Fruit fly (Drosophila melanogaster) whole organism, wandering third instar larva: ENCODE results near the gene Glyp.

Source experiments
- Abd-B ChIP-seq: fragments of >200 bp; optimal IDR thresholded peaks from 2 replicates; lab custom pipeline; 2017; ENCODE audit warnings: missing biosample characterization, missing genetic modification characterization
- CG32264 ChIP-seq: fragments of 200-800 bp; sonication (Bioruptor generic); optimal IDR thresholded peaks from 2 replicates; lab custom pipeline; 2016; ENCODE audit warnings: missing biosample characterization, missing genetic modification characterization
- CG9705 ChIP-seq: fragments of 200-800 bp; sonication (Bioruptor generic); optimal IDR thresholded peaks from 2 replicates; lab custom pipeline; 2018; ENCODE audit warnings: missing biosample characterization, mild to moderate bottlenecking, missing genetic modification characterization
- CrebA ChIP-seq: fragments of 200-800 bp; sonication (Bioruptor generic); optimal IDR thresholded peaks from 2 replicates; lab custom pipeline; 2016; ENCODE audit warnings: missing biosample characterization, mild to moderate bottlenecking, missing genetic modification characterization, borderline replicate concordance
- Dfd ChIP-seq: fragments of >200 bp; optimal IDR thresholded peaks from 2 replicates; lab custom pipeline; 2017; ENCODE audit warnings: missing biosample characterization, missing genetic modification characterization
- Dif ChIP-seq: fragments of 200-275, 200-300 bp; sonication (Bioruptor generic); optimal IDR thresholded peaks from 2 replicates; lab custom pipeline; 2018; ENCODE audit warnings: missing biosample characterization, missing genetic modification characterization; ENCODE audit not compliant: partially characterized antibody
- GATAd ChIP-seq: sonication (Bioruptor generic); optimal IDR thresholded peaks from 2 replicates; lab custom pipeline; 2016; ENCODE audit warnings: missing biosample characterization, missing genetic modification characterization
- HLH106 ChIP-seq: fragments of 200-800 bp; optimal IDR thresholded peaks from 3 replicates; lab custom pipeline; 2019; ENCODE audit warnings: missing biosample characterization, mild to moderate bottlenecking, missing genetic modification characterization, moderate library complexity
- Hnf4 ChIP-seq: fragments of 200-800 bp; sonication (Bioruptor generic); optimal IDR thresholded peaks from 2 replicates; lab custom pipeline; 2016; ENCODE audit warnings: missing biosample characterization, mild to moderate bottlenecking, missing genetic modification characterization
- Hr83 ChIP-seq: fragments of 200-300 bp; sonication (Bioruptor generic); optimal IDR thresholded peaks from 2 replicates; lab custom pipeline; 2016; ENCODE audit warnings: missing biosample characterization, mild to moderate bottlenecking, missing genetic modification characterization, moderate library complexity; ENCODE audit not compliant: poor library complexity, severe bottlenecking
- Jra ChIP-seq: sonication (Bioruptor generic); optimal IDR thresholded peaks from 2 replicates; lab custom pipeline; 2016; ENCODE audit warnings: missing biosample characterization, missing genetic modification characterization
- Mio ChIP-seq: sonication (Bioruptor generic); optimal IDR thresholded peaks from 2 replicates; lab custom pipeline; 2016; ENCODE audit warnings: missing biosample characterization, missing genetic modification characterization
- Myc ChIP-seq: fragments of >200 bp; optimal IDR thresholded peaks from 2 replicates; lab custom pipeline; 2017
- N ChIP-seq: fragments of >200 bp; optimal IDR thresholded peaks from 2 replicates; lab custom pipeline; 2018; ENCODE audit warnings: missing biosample characterization, missing external identifiers, missing genetic modification characterization
- OdsH ChIP-seq: fragments of 200-800 bp; sonication (Bioruptor generic); optimal IDR thresholded peaks from 2 replicates; lab custom pipeline; 2016; ENCODE audit warnings: missing biosample characterization, mild to moderate bottlenecking, missing genetic modification characterization
- Rel ChIP-seq, 2 experiments: fragments of 200-800 bp; sonication (Bioruptor generic) in 1 of 2; optimal IDR thresholded peaks; 2 replicates in 1 of 2; 3 replicates in 1 of 2; lab custom pipeline; 2016 to 2019; ENCODE audit warnings: mild to moderate bottlenecking in 2 of 2, missing biosample characterization in 2 of 2, missing genetic modification characterization in 2 of 2, moderate library complexity in 1 of 2
- Sp1 ChIP-seq: fragments of 200-800 bp; sonication (Bioruptor generic); optimal IDR thresholded peaks from 3 replicates; lab custom pipeline; 2019; ENCODE audit warnings: missing biosample characterization, mild to moderate bottlenecking, missing genetic modification characterization, moderate library complexity
- Vsx2 ChIP-seq: fragments of 200-300, 225-300 bp; sonication (Bioruptor generic); optimal IDR thresholded peaks from 2 replicates; lab custom pipeline; 2018; ENCODE audit warnings: missing biosample characterization, missing genetic modification characterization; ENCODE audit not compliant: partially characterized antibody
- br ChIP-seq: fragments of 200-800 bp; sonication (Bioruptor generic); optimal IDR thresholded peaks from 2 replicates; lab custom pipeline; 2016; ENCODE audit warnings: missing biosample characterization, missing genetic modification characterization
- brk ChIP-seq: fragments of 200-800 bp; sonication (Bioruptor generic); optimal IDR thresholded peaks from 2 replicates; lab custom pipeline; 2016; ENCODE audit warnings: missing biosample characterization, mild to moderate bottlenecking, missing genetic modification characterization
- dl ChIP-seq, 2 experiments: fragments of 175-275, 200-275 bp in 1 of 2; fragments of 200-275 bp in 1 of 2; sonication (Bioruptor generic); optimal IDR thresholded peaks; lab custom pipeline; 2018; ENCODE audit warnings: mild to moderate bottlenecking in 2 of 2, missing biosample characterization in 2 of 2, missing genetic modification characterization in 2 of 2, moderate library complexity in 2 of 2; ENCODE audit not compliant: partially characterized antibody in 2 of 2, insufficient read depth in 1 of 2
- dmrt93B ChIP-seq: fragments of 200-800 bp; sonication (Bioruptor generic); optimal IDR thresholded peaks from 2 replicates; lab custom pipeline; 2018; ENCODE audit warnings: missing biosample characterization, mild to moderate bottlenecking, missing genetic modification characterization
- ey ChIP-seq: fragments of 200-800 bp; sonication (Bioruptor generic); optimal IDR thresholded peaks from 2 replicates; lab custom pipeline; 2016; ENCODE audit warnings: missing biosample characterization, missing genetic modification characterization
- foxo ChIP-seq, 2 experiments: fragments of 200-800 bp; sonication (Bioruptor generic); optimal IDR thresholded peaks; 2 replicates in 1 of 2; 3 replicates in 1 of 2; lab custom pipeline; 2016 to 2017; ENCODE audit warnings: missing biosample characterization in 2 of 2, missing genetic modification characterization in 2 of 2
- fru ChIP-seq: fragments of 200-800 bp; sonication (Bioruptor generic); optimal IDR thresholded peaks from 3 replicates; lab custom pipeline; 2016; ENCODE audit warnings: missing biosample characterization, mild to moderate bottlenecking, missing genetic modification characterization
- h ChIP-seq: fragments of 200-800 bp; sonication (Bioruptor generic); optimal IDR thresholded peaks from 3 replicates; lab custom pipeline; 2016; ENCODE audit warnings: missing biosample characterization, mild to moderate bottlenecking, missing genetic modification characterization
- pan ChIP-seq: fragments of >200 bp; optimal IDR thresholded peaks from 2 replicates; lab custom pipeline; 2017
- psq ChIP-seq: fragments of 200-800 bp; sonication (Bioruptor generic); optimal IDR thresholded peaks from 3 replicates; lab custom pipeline; 2017; ENCODE audit warnings: missing biosample characterization, mild to moderate bottlenecking, missing genetic modification characterization, moderate library complexity
- rgr ChIP-seq: fragments of 200-800 bp; sonication (Bioruptor generic); optimal IDR thresholded peaks from 3 replicates; lab custom pipeline; 2016; ENCODE audit warnings: missing biosample characterization, mild to moderate bottlenecking, missing genetic modification characterization
- sage ChIP-seq: fragments of 200-800 bp; sonication (Bioruptor generic); optimal IDR thresholded peaks from 2 replicates; lab custom pipeline; 2016; ENCODE audit warnings: missing biosample characterization, mild to moderate bottlenecking, missing genetic modification characterization
- sv ChIP-seq: fragments of 200-800 bp; sonication (Bioruptor generic); optimal IDR thresholded peaks from 3 replicates; lab custom pipeline; 2016; ENCODE audit warnings: missing biosample characterization, missing genetic modification characterization
- tai ChIP-seq: sonication (Bioruptor generic); optimal IDR thresholded peaks from 2 replicates; lab custom pipeline; 2016; ENCODE audit warnings: missing biosample characterization, missing genetic modification characterization
- usp ChIP-seq: fragments of >200 bp; optimal IDR thresholded peaks from 2 replicates; lab custom pipeline; 2017; ENCODE audit warnings: missing biosample characterization, missing genetic modification characterization
- woc ChIP-seq: sonication (Bioruptor generic); optimal IDR thresholded peaks from 2 replicates; lab custom pipeline; 2016; ENCODE audit warnings: missing biosample characterization, mild to moderate bottlenecking, missing genetic modification characterization

Gene Glyp

dm6 chr2L:2178810-2179143 is 48.2 kb downstream of the Glyp start:
- TF ChIP-seq Sp1 (no peak), OdsH (GFP tag; lab: Kevin White, UChicago) (no peak), foxo (GFP tag; optimal IDR thresholded peaks at IDR 0.05; lab: Kevin White, UChicago) (peak; percentile 14 to 34), ey (GFP tag; lab: Kevin White, UChicago) (peak; percentile 13), dl (GFP tag; optimal IDR thresholded peaks at IDR 0.05; lab: Kevin White, UChicago; ENCODE audit: insufficient read depth in 1 of 2, partially characterized antibody in 2 of 2) (no peak)

dm6 chr2L:2179366-2179765 is 48.8 kb downstream of the Glyp start:
- TF ChIP-seq Hnf4 (GFP tag; lab: Kevin White, UChicago) (no peak), h (GFP tag; lab: Kevin White, UChicago) (peak; percentile 30), sv (peak; percentile 37), pan (lab: Kevin White, UChicago) (no peak)

dm6 chr2L:2180120-2180539 is 49.5 kb downstream of the Glyp start:
- TF ChIP-seq Jra (GFP tag; lab: Kevin White, UChicago) (peak; percentile 14), OdsH (GFP tag; lab: Kevin White, UChicago) (peak; percentile 67), Hr83 (GFP tag; lab: Kevin White, UChicago) (no peak), CG32264 (GFP tag; lab: Kevin White, UChicago) (peak; percentile 26), sv (peak; percentile 64), rgr (GFP tag; lab: Kevin White, UChicago) (peak; percentile 79), Vsx2 (no peak), foxo (GFP tag; optimal IDR thresholded peaks at IDR 0.05; lab: Kevin White, UChicago) (peak in 1 of 2 experiments; percentile 81), Sp1 (peak; percentile 68), psq (GFP tag; lab: Kevin White, UChicago) (peak; percentile 64), Hnf4 (GFP tag; lab: Kevin White, UChicago) (peak; percentile 57), fru (GFP tag; lab: Kevin White, UChicago) (peak; percentile 75), ey (GFP tag; lab: Kevin White, UChicago) (peak; percentile 69), brk (GFP tag; lab: Kevin White, UChicago) (no peak), sage (GFP tag; lab: Kevin White, UChicago) (peak; percentile 50), Dfd (no peak), h (GFP tag; lab: Kevin White, UChicago) (peak; percentile 77), dmrt93B (GFP tag; lab: Kevin White, UChicago) (peak; percentile 40), br (GFP tag; lab: Kevin White, UChicago) (peak; percentile 63), HLH106 (tag; lab: Kevin White, UChicago) (peak; percentile 71), dl (GFP tag; optimal IDR thresholded peaks at IDR 0.05; lab: Kevin White, UChicago; ENCODE audit: insufficient read depth in 1 of 2, partially characterized antibody in 2 of 2) (no peak), GATAd (GFP tag; lab: Kevin White, UChicago) (no peak), Mio (GFP tag; lab: Kevin White, UChicago) (no peak)

dm6 chr2L:2180665-2181064 is 50.1 kb downstream of the Glyp start:
- TF ChIP-seq Jra (GFP tag; lab: Kevin White, UChicago) (no peak), Hr83 (GFP tag; lab: Kevin White, UChicago) (no peak)

- no peak for TF ChIP-seq Rel (GFP tag; optimal IDR thresholded peaks at IDR 0.05; lab: Kevin White, UChicago)
- TF ChIP-seq Rel (tag; optimal IDR thresholded peaks at IDR 0.05; lab: Kevin White, UChicago), result no peak
- no peak for TF ChIP-seq CG9705
- no peak for TF ChIP-seq Jra (GFP tag; lab: Kevin White, UChicago)
- TF ChIP-seq Hr83 (GFP tag; lab: Kevin White, UChicago), result no peak
- no peak for TF ChIP-seq N (GFP tag; lab: Kevin White, UChicago)
- TF ChIP-seq Abd-B (GFP tag; lab: Kevin White, UChicago), result no peak
- TF ChIP-seq woc (GFP tag; lab: Kevin White, UChicago), result peak; percentile 64
- TF ChIP-seq Myc (lab: Kevin White, UChicago), result no peak
- TF ChIP-seq psq (GFP tag; lab: Kevin White, UChicago), result peak; percentile 14
- TF ChIP-seq tai (GFP tag; lab: Kevin White, UChicago), result no peak
- peak; percentile 59 for TF ChIP-seq fru (GFP tag; lab: Kevin White, UChicago)
- TF ChIP-seq brk (GFP tag; lab: Kevin White, UChicago), result no peak
- no peak for TF ChIP-seq Dif (GFP tag; lab: Kevin White, UChicago)
- TF ChIP-seq CG32264 (GFP tag; lab: Kevin White, UChicago), result no peak
- peak; percentile 20 for TF ChIP-seq h (GFP tag; lab: Kevin White, UChicago)
- no peak for TF ChIP-seq dl (GFP tag; optimal IDR thresholded peaks at IDR 0.05; lab: Kevin White, UChicago; ENCODE audit: insufficient read depth in 1 of 2, partially characterized antibody in 2 of 2)
- peak; percentile 5 for TF ChIP-seq OdsH (GFP tag; lab: Kevin White, UChicago)
- no peak for TF ChIP-seq Dfd
- TF ChIP-seq foxo (GFP tag; optimal IDR thresholded peaks at IDR 0.05; lab: Kevin White, UChicago), result peak in 1 of 2 experiments; percentile 37
- TF ChIP-seq sage (GFP tag; lab: Kevin White, UChicago), result no peak
- TF ChIP-seq CrebA (GFP tag; lab: Kevin White, UChicago), result no peak
- TF ChIP-seq sv, result peak; percentile 31
- peak; percentile 7 for TF ChIP-seq br (GFP tag; lab: Kevin White, UChicago)
- peak; percentile 10 for TF ChIP-seq Hnf4 (GFP tag; lab: Kevin White, UChicago)
- TF ChIP-seq GATAd (GFP tag; lab: Kevin White, UChicago), result no peak
- TF ChIP-seq Sp1, result peak; percentile 10
- peak; percentile 34 for TF ChIP-seq HLH106 (tag; lab: Kevin White, UChicago)
- TF ChIP-seq dmrt93B (GFP tag; lab: Kevin White, UChicago), result no peak
- TF ChIP-seq usp, result no peak
- TF ChIP-seq, all 38 proteins: peak for 11
Observed at dm6 chr2L:2181971-2182643, 51.5 kb downstream of the Glyp start.
